Fruit fly (Drosophila melanogaster) whole organism, embryonic: ENCODE measurements around the gene CG18636.

Experiments used
- BEAF-32 ChIP-seq: fragments of 200-800 bp; sonication (Bioruptor generic); optimal IDR thresholded peaks from 3 replicates; lab custom pipeline; 2017; ENCODE audit warnings: missing biosample characterization, missing genetic modification characterization, mild to moderate bottlenecking, moderate library complexity, missing genetic modification reagents
- CG12104 ChIP-seq: fragments of 200-800 bp; sonication (Bioruptor generic); optimal IDR thresholded peaks from 3 replicates; lab custom pipeline; 2016; ENCODE audit warnings: missing biosample characterization, missing genetic modification characterization
- CG13123 ChIP-seq: fragments of 200-800 bp; sonication (Bioruptor generic); optimal IDR thresholded peaks from 2 replicates; lab custom pipeline; 2016; ENCODE audit warnings: missing biosample characterization, missing genetic modification characterization
- CrebB ChIP-seq: fragments of 200-800 bp; sonication (Bioruptor generic); optimal IDR thresholded peaks from 3 replicates; lab custom pipeline; 2018; ENCODE audit warnings: missing biosample characterization, mild to moderate bottlenecking, missing genetic modification characterization
- Opbp ChIP-seq: fragments of 200-800 bp; sonication (Bioruptor generic); IDR thresholded peaks from 3 replicates; pipeline ENCODE4 v1.3.6; 2022; ENCODE audit warnings: missing biosample characterization, missing genetic modification characterization; ENCODE audit not compliant: partially characterized antibody
- bsh ChIP-seq, 2 experiments: fragments of 200-800 bp; sonication (Bioruptor generic); optimal IDR thresholded peaks; 2 replicates each; lab custom pipeline; 2017 to 2018; ENCODE audit warnings: mild to moderate bottlenecking in 2 of 2, missing biosample characterization in 2 of 2, missing genetic modification characterization in 2 of 2, moderate library complexity in 1 of 2
- croc ChIP-seq: fragments of 200-800 bp; sonication (Bioruptor generic); conservative IDR thresholded peaks from 3 replicates; pipeline ENCODE4 v1.3.6; 2022; ENCODE audit warnings: missing biosample characterization, missing genetic modification characterization
- insv ChIP-seq, 2 experiments: fragments of 200-800 bp; sonication (Bioruptor generic); optimal IDR thresholded peaks; 3 replicates each; lab custom pipeline; 2016 to 2018; ENCODE audit warnings: missing biosample characterization in 2 of 2, missing genetic modification characterization in 2 of 2
- lilli ChIP-seq: fragments of 200-800 bp; sonication (Bioruptor generic); optimal IDR thresholded peaks from 3 replicates; lab custom pipeline; 2016; ENCODE audit warnings: missing biosample characterization, missing genetic modification characterization

DNA sequence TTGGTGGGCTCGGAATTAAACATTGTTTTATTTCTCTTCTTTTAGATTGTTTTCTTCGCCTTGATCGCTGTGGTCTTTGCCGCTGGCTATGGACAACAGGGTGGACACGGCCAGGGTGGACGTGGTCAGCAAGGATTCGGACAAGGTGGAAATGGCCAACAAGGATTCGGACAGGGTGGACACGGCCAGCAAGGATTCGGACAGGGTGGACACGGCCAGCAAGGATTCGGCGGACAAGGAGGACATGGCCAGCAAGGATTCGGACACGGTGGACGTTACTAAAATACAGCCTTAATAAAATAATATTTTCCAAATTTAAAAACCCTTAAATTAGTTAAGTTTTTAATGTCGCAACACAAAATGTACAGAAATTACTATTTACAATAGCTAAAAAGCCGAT is 41.1 kb downstream of the CG18636 start:
- no peak for TF ChIP-seq Opbp (GFP tag; lab: Robert Waterston, UW)
- no peak for TF ChIP-seq BEAF-32 (GFP tag; lab: Kevin White, UChicago)
- TF ChIP-seq lilli (GFP tag; lab: Kevin White, UChicago) = peak; percentile 32
- TF ChIP-seq CG12104 (GFP tag; lab: Kevin White, UChicago) = no peak
- TF ChIP-seq CG13123 (GFP tag; lab: Kevin White, UChicago) = no peak
- TF ChIP-seq bsh (GFP tag; optimal IDR thresholded peaks at IDR 0.05; lab: Kevin White, UChicago) = no peak
- no peak for TF ChIP-seq CrebB
- no peak for TF ChIP-seq insv (GFP tag; optimal IDR thresholded peaks at IDR 0.05; lab: Kevin White, UChicago)
- TF ChIP-seq croc (GFP tag; lab: Robert Waterston, UW) = no peak
